Fruit fly (Drosophila melanogaster) whole organism, embryonic: ENCODE data around the gene CG17233.

ENCODE experiments used
- CG6654 ChIP-seq: fragments of 200-800 bp; sonication (Bioruptor generic); optimal IDR thresholded peaks from 2 replicates; lab custom pipeline; 2017; ENCODE audit warnings: missing biosample characterization, mild to moderate bottlenecking, missing genetic modification characterization
- Sin3A ChIP-seq: fragments of >200 bp; optimal IDR thresholded peaks from 2 replicates; lab custom pipeline; 2018
- hbn ChIP-seq: fragments of 200-800 bp; sonication (Bioruptor generic); IDR thresholded peaks from 2 replicates; pipeline ENCODE4 v1.3.6; 2022; ENCODE audit warnings: missing biosample characterization, missing genetic modification characterization; ENCODE audit not compliant: partially characterized antibody
- nmo ChIP-seq: fragments of 200-800 bp; sonication (Bioruptor generic); optimal IDR thresholded peaks from 2 replicates; lab custom pipeline; 2018; ENCODE audit warnings: missing biosample characterization, mild to moderate bottlenecking, missing genetic modification characterization, moderate library complexity
- schlank ChIP-seq: fragments of 200-800 bp; sonication (Bioruptor generic); optimal IDR thresholded peaks from 2 replicates; lab custom pipeline; 2018; ENCODE audit warnings: missing biosample characterization, mild to moderate bottlenecking, missing genetic modification characterization

dm6 chr3L:20220918-20221317 is 20.8 kb downstream of the CG17233 start:
- TF ChIP-seq hbn (GFP tag; lab: Robert Waterston, UW) (no peak), nmo (GFP tag; lab: Kevin White, UChicago) (no peak), Sin3A (lab: Kevin White, UChicago) (no peak), schlank (no peak), CG6654 (GFP tag; lab: Kevin White, UChicago) (no peak)
